Fruit fly (Drosophila melanogaster): ENCODE results near the gene Polr2J.

dm6 chr2L:17381075-17381474, 29.1 kb downstream of the Polr2J start:
- no peak for TF ChIP-seq CTCF (optimal IDR thresholded peaks at IDR 0.05)
- no peak for TF ChIP-seq CG8478 (optimal IDR thresholded peaks at IDR 0.05)
